Fruit fly (Drosophila melanogaster) whole organism, pupa: Measurements from ENCODE around the gene CG43179.

ENCODE experiments used
- CG10348 ChIP-seq: fragments of 200-800 bp; sonication (Bioruptor generic); IDR thresholded peaks from 2 replicates; pipeline ENCODE4 v1.3.6; 2022; ENCODE audit warnings: missing biosample characterization, missing genetic modification characterization
- CG12605 ChIP-seq: fragments of 200-800 bp; sonication (Bioruptor generic); IDR thresholded peaks from 2 replicates; pipeline ENCODE4 v1.3.6; 2022; ENCODE audit warnings: missing biosample characterization, missing genetic modification characterization
- CG13204 ChIP-seq: fragments of 200-800 bp; sonication (Bioruptor generic); optimal IDR thresholded peaks from 2 replicates; lab custom pipeline; 2018; ENCODE audit warnings: missing biosample characterization, mild to moderate bottlenecking, missing genetic modification characterization, moderate library complexity
- CG14655 ChIP-seq: fragments of 200-800 bp; sonication (Bioruptor generic); optimal IDR thresholded peaks from 3 replicates; lab custom pipeline; 2017; ENCODE audit warnings: mild to moderate bottlenecking, missing biosample characterization, missing genetic modification reagents, missing genetic modification characterization
- CG15710 ChIP-seq: fragments of 200-800 bp; sonication (Bioruptor generic); optimal IDR thresholded peaks from 2 replicates; lab custom pipeline; 2018; ENCODE audit warnings: missing biosample characterization, mild to moderate bottlenecking, missing genetic modification characterization, moderate library complexity
- CG17806 ChIP-seq: fragments of 200-800 bp; sonication (Bioruptor generic); optimal IDR thresholded peaks from 2 replicates; lab custom pipeline; 2018; ENCODE audit warnings: missing biosample characterization, mild to moderate bottlenecking, missing genetic modification characterization, moderate library complexity
- CG32121 ChIP-seq: fragments of 200-800 bp; sonication (Bioruptor generic); IDR thresholded peaks from 2 replicates; pipeline ENCODE4 v1.3.6; 2022; ENCODE audit warnings: missing biosample characterization, missing genetic modification characterization
- CG34367 ChIP-seq: fragments of 200-800 bp; sonication (Bioruptor generic); optimal IDR thresholded peaks from 2 replicates; lab custom pipeline; 2018; ENCODE audit warnings: missing biosample characterization, mild to moderate bottlenecking, missing genetic modification characterization
- CG4496 ChIP-seq: fragments of 200-800 bp; sonication (Bioruptor generic); IDR thresholded peaks from 3 replicates; pipeline ENCODE4 v1.3.6; 2022; ENCODE audit warnings: missing biosample characterization, missing genetic modification characterization
- CG8159 ChIP-seq: fragments of 200-800 bp; sonication (Bioruptor generic); optimal IDR thresholded peaks from 3 replicates; lab custom pipeline; 2018; ENCODE audit warnings: missing biosample characterization, mild to moderate bottlenecking, missing genetic modification characterization, moderate library complexity
- CG8301 ChIP-seq: fragments of 200-800 bp; sonication (Bioruptor generic); optimal IDR thresholded peaks from 2 replicates; lab custom pipeline; 2018; ENCODE audit warnings: missing biosample characterization, mild to moderate bottlenecking, missing genetic modification characterization
- CG9948 ChIP-seq: fragments of 200-800 bp; sonication (Bioruptor generic); optimal IDR thresholded peaks from 2 replicates; lab custom pipeline; 2018; ENCODE audit warnings: missing biosample characterization, mild to moderate bottlenecking, missing genetic modification characterization, moderate library complexity
- D1 ChIP-seq: fragments of 200-800 bp; sonication (Bioruptor generic); optimal IDR thresholded peaks from 2 replicates; lab custom pipeline; 2018; ENCODE audit warnings: missing biosample characterization, mild to moderate bottlenecking, missing genetic modification characterization, moderate library complexity
- EcR ChIP-seq: fragments of 200-800 bp; sonication (Bioruptor generic); optimal IDR thresholded peaks from 3 replicates; lab custom pipeline; 2019; ENCODE audit warnings: missing biosample characterization, missing genetic modification characterization, mild to moderate bottlenecking, moderate library complexity, missing genetic modification reagents
- Ets98B ChIP-seq: fragments of 200-800 bp; sonication (Bioruptor generic); IDR thresholded peaks from 2 replicates; pipeline ENCODE4 v1.3.6; 2022; ENCODE audit warnings: missing biosample characterization, missing genetic modification characterization
- Pif1A ChIP-seq: fragments of 200-800 bp; sonication (Bioruptor generic); optimal IDR thresholded peaks from 3 replicates; lab custom pipeline; 2016; ENCODE audit warnings: missing biosample characterization, missing genetic modification characterization
- Pif1B ChIP-seq: fragments of 200-800 bp; sonication (Bioruptor generic); optimal IDR thresholded peaks from 3 replicates; lab custom pipeline; 2016; ENCODE audit warnings: missing biosample characterization, missing genetic modification characterization
- Snoo ChIP-seq: fragments of 200-800 bp; sonication (Bioruptor generic); optimal IDR thresholded peaks from 3 replicates; lab custom pipeline; 2017; ENCODE audit warnings: missing biosample characterization, mild to moderate bottlenecking, missing genetic modification characterization, inconsistent platforms
- fd96Ca ChIP-seq: fragments of 200-800 bp; sonication (Bioruptor generic); IDR thresholded peaks from 3 replicates; pipeline ENCODE4 v1.3.6; 2022; ENCODE audit warnings: missing biosample characterization, missing genetic modification characterization
- gl ChIP-seq: fragments of 200-800 bp; sonication (Bioruptor generic); optimal IDR thresholded peaks from 2 replicates; lab custom pipeline; 2018; ENCODE audit warnings: missing biosample characterization, mild to moderate bottlenecking, missing genetic modification characterization
- rn ChIP-seq: fragments of 200-800 bp; sonication (Bioruptor generic); IDR thresholded peaks from 2 replicates; pipeline ENCODE4 v1.3.6; 2022; ENCODE audit warnings: missing biosample characterization, missing genetic modification characterization

Gene CG43179

dm6 chr3R:14296126-14296525 is 40.2 kb downstream of the CG43179 start:
- no peak for TF ChIP-seq Ets98B (GFP tag; lab: Robert Waterston, UW)
- TF ChIP-seq CG34367 (tag; lab: Kevin White, UChicago): no peak
- TF ChIP-seq CG17806: no peak
- no peak for TF ChIP-seq CG12605
- TF ChIP-seq Snoo (tag; lab: Kevin White, UChicago): no peak
- TF ChIP-seq CG15710 (tag; lab: Kevin White, UChicago): no peak
- no peak for TF ChIP-seq CG9948
- no peak for TF ChIP-seq fd96Ca (GFP tag; lab: Robert Waterston, UW)
- TF ChIP-seq gl (tag; lab: Kevin White, UChicago): no peak
- no peak for TF ChIP-seq D1 (tag; lab: Kevin White, UChicago)
- TF ChIP-seq Pif1A (GFP tag; lab: Kevin White, UChicago): no peak
- no peak for TF ChIP-seq CG10348
- TF ChIP-seq CG14655: no peak
- TF ChIP-seq CG4496 (GFP tag; lab: Robert Waterston, UW): no peak
- TF ChIP-seq CG8301 (tag; lab: Kevin White, UChicago): no peak
- TF ChIP-seq EcR: no peak
- no peak for TF ChIP-seq CG13204
- TF ChIP-seq Pif1B: no peak
- TF ChIP-seq CG8159 (tag; lab: Kevin White, UChicago): no peak
- TF ChIP-seq rn (GFP tag; lab: Robert Waterston, UW): no peak

- TF ChIP-seq CG8159 (tag; lab: Kevin White, UChicago) (no peak), EcR (peak; percentile 71)
These were observed 40.8 kb downstream of the CG43179 start for dm6 chr3R:14296700-14297099.

DNA sequence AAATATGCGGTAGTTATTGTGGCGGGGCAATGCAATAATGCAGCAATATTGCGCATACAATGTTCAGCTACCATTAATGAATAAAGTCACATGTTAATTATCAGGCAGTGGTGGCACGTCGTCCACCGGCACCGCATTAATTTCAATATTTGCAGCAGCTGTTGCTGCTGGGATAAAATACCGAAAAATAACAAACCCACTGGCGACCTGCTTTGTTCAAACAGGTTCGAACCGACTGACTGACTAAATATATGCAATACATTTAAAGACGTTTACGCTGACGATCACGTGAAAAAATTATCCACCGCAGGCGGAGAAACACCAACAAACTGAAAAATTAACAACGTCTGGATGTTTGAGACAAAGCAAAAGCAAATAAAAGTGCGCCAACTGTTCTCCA is 41.6 kb downstream of the CG43179 start:
- TF ChIP-seq CG4496 (GFP tag; lab: Robert Waterston, UW): no peak
- no peak for TF ChIP-seq Pif1B
- 0 out of 3 replicates have a peak, but pooled peaks have one; percentile 13 for TF ChIP-seq fd96Ca (GFP tag; lab: Robert Waterston, UW)
- TF ChIP-seq EcR: no peak
- no peak for TF ChIP-seq CG14655
- no peak for TF ChIP-seq gl (tag; lab: Kevin White, UChicago)
- TF ChIP-seq CG32121 (GFP tag; lab: Robert Waterston, UW): no peak

- TF ChIP-seq D1 (tag; lab: Kevin White, UChicago) (no peak), gl (tag; lab: Kevin White, UChicago) (no peak), CG12605 (no peak), CG13204 (no peak), CG9948 (no peak), CG32121 (GFP tag; lab: Robert Waterston, UW) (no peak), Ets98B (GFP tag; lab: Robert Waterston, UW) (peak; percentile 49), CG14655 (no peak), CG34367 (tag; lab: Kevin White, UChicago) (no peak), CG17806 (no peak), Pif1A (GFP tag; lab: Kevin White, UChicago) (no peak), CG10348 (no peak), CG15710 (tag; lab: Kevin White, UChicago) (no peak), EcR (peak; percentile 6), Snoo (tag; lab: Kevin White, UChicago) (no peak), CG4496 (GFP tag; lab: Robert Waterston, UW) (peak; percentile 62; the same call in 1 of the 3 replicates), Pif1B (no peak), CG8159 (tag; lab: Kevin White, UChicago) (no peak), fd96Ca (GFP tag; lab: Robert Waterston, UW) (0 out of 3 replicates have a peak, but pooled peaks have one; percentile 17), CG8301 (tag; lab: Kevin White, UChicago) (no peak), rn (GFP tag; lab: Robert Waterston, UW) (no peak)
These were observed 42.4 kb downstream of the CG43179 start for dm6 chr3R:14298078-14298896.

DNA sequence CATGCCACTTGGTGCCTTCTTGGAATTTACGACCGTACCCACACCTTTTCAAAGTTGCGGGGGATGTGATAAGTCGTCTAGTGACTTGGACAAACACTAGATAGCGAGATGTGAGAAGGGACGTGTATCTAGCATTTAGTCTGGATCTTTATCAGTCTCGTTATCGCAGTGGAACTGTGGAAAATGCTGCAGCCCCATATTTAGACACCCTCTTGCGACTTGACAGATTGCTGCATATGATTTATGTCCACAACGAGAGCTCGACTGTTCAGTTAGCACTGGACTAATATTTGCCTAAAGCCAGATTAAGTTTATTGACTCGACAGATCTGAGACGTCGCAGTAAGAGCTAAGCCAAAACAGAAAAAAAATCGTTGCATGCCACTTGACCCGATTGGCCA is 44.0 kb downstream of the CG43179 start:
- TF ChIP-seq CG14655 (no peak), CG17806 (no peak), Pif1B (no peak), CG4496 (GFP tag; lab: Robert Waterston, UW) (no peak), CG34367 (tag; lab: Kevin White, UChicago) (no peak), gl (tag; lab: Kevin White, UChicago) (no peak)

DNA sequence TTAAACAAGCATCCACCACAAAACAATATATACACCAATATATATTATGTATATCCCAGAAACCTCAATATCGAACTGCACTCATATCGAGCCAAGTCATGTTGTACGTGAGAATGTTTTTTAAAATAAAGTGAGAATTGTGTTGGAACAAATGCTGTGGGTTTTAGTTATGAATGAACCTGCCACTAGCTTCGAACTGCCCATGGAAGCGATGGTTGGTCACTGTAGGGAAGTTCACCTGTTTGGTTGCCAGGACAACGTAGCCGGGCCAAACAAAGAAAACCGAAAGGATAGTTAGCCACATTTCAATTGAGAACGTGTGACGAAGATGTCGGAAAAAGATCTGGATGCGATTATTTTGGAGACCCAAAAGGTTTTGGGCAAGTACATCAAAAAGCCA is 46.2 kb downstream of the CG43179 start, which contains the start of gene IFT54:
Gene IFT54, plus strand, starts transcription at position 301 of the 400 bp plus-strand sequence.
- TF ChIP-seq Ets98B (GFP tag; lab: Robert Waterston, UW) (no peak), CG8159 (tag; lab: Kevin White, UChicago) (no peak), CG34367 (tag; lab: Kevin White, UChicago) (no peak), CG32121 (GFP tag; lab: Robert Waterston, UW) (no peak), Snoo (tag; lab: Kevin White, UChicago) (no peak), fd96Ca (GFP tag; lab: Robert Waterston, UW) (no peak), CG17806 (no peak), CG12605 (no peak), CG14655 (no peak), Pif1B (no peak)
